Worm (Caenorhabditis elegans): ENCODE results near the gene srd-34.

DNA sequence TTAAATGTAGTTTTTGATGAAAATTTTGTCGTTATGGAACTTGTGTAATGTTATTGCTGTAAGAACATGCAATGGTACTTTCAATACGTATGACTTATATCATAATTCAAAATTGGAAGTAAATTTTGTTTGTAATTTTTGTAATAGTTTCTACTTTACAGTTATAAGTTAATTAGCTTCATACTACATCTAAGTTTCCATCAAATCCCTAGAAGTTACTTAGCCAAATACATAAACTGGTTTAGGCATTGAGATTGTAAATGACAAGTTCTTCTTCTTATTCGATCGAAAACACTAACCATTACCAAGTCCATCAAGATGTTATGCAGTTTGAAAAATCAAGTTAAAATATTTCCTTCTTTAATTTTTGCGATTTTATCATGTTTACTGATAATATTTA is 836 bp upstream of the srd-34 start, which contains the start of gene F32G8.2:
- TF ChIP-seq ceh-9 (tag; optimal IDR thresholded peaks at IDR 0.05) (no peak), daf-12 (tag; optimal IDR thresholded peaks at IDR 0.05) (no peak), ceh-82 (tag; optimal IDR thresholded peaks at IDR 0.05) (no peak), ztf-11 (tag; optimal IDR thresholded peaks at IDR 0.05) (no peak), zag-1 (tag; optimal IDR thresholded peaks at IDR 0.05) (no peak), sea-2 (GFP tag; optimal IDR thresholded peaks at IDR 0.05) (no peak), elt-1 (tag; optimal IDR thresholded peaks at IDR 0.05) (no peak), ama-1 (optimal IDR thresholded peaks at IDR 0.05) (no peak), nhr-28 (tag; optimal IDR thresholded peaks at IDR 0.05) (no peak), mdl-1 (tag; optimal IDR thresholded peaks at IDR 0.05) (no peak), egl-27 (tag; optimal IDR thresholded peaks at IDR 0.05) (no peak), lin-15B (tag; optimal IDR thresholded peaks at IDR 0.05) (no peak)
